Fruit fly (Drosophila melanogaster): ENCODE measurements around the gene Cpr78Ca.

Gene Cpr78Ca

DNA sequence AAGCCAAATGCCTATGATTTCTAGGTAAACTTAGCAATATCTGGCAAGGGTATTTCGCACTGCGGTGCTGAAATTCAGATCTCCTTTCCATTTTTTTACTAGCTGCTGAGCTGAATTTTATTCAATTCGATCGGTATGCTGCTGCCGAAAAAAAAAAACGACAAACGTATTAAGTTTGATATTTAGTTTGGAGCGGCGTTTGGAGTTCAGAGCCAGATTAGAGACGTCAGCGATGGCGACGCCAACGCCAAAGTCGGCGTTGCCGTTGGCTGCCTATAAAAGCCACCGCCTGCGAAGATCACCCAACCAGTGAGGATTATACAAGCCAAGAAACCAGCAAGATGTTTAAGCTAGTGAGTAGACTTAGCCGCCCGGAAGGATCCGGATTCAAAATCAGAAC, 7.7 kb upstream of the Cpr78Ca start, which contains the start of gene Cpr78Cc:
Gene Cpr78Cc, plus strand, starts transcription at position 301 of the 400 bp plus-strand sequence.
- TF ChIP-seq CG1620 (GFP tag; optimal IDR thresholded peaks at IDR 0.05): no peak

DNA sequence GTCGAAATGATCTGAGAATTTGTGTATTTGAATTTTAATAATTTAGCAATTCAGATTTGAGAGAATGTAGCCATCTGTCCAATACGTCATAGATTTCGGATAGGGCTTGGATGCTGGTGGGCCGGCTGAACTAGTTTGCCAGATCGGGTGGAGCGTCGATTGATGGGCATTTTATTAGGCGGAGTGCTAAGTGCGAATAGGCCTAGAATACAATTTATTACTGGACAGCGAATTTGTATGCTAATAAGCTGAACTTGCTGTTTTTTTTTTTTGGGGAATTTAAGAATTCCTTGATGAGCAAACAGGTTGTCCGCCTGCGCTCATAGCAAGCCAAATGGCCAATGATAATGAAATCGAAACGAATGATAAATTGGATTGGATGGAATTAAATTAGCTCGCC, 6.6 kb upstream of the Cpr78Ca start:
- TF ChIP-seq kay (GFP tag; ENCODE audit: borderline replicate concordance) (no peak), CG12768 (GFP tag; optimal IDR thresholded peaks at IDR 0.05) (no peak), pad (GFP tag; optimal IDR thresholded peaks at IDR 0.05) (no peak), CG11617 (GFP tag; optimal IDR thresholded peaks at IDR 0.05) (no peak), CG7101 (tag; optimal IDR thresholded peaks at IDR 0.05) (no peak), toe (GFP tag; optimal IDR thresholded peaks at IDR 0.05) (no peak)

DNA sequence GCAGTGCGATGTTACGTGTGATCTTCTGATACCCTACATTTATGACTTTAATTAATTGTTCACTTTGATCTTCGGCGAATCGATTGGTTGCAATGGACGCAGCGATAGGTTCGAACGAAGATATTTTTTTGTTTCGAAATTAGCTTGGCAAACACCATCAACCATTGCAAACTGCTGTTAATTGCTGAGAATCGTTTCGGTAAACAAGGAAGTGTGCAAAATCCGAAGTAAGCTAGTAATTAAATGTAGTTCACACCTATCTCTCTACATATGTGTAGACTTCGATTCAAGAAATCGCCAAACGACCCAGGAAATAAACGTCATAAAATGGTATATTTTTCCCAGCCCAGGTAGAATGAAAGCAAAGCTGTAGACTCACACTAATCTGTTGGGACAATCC, 5.8 kb upstream of the Cpr78Ca start, which contains the start of gene CG43702:
Gene CG43702, plus strand, starts transcription at position 301 of the 400 bp plus-strand sequence.
- TF ChIP-seq CG5204 (GFP tag; optimal IDR thresholded peaks at IDR 0.05): no peak
- no peak for TF ChIP-seq cic (GFP tag; optimal IDR thresholded peaks at IDR 0.05)
- TF ChIP-seq CG14711 (tag; optimal IDR thresholded peaks at IDR 0.05): no peak
- no peak for TF ChIP-seq CG7101 (tag; optimal IDR thresholded peaks at IDR 0.05)
- TF ChIP-seq kay (GFP tag; ENCODE audit: borderline replicate concordance): no peak
- no peak for TF ChIP-seq CG11617 (GFP tag; optimal IDR thresholded peaks at IDR 0.05)
- TF ChIP-seq Clk (GFP tag; optimal IDR thresholded peaks at IDR 0.05): no peak
- no peak for TF ChIP-seq CG1620 (GFP tag; optimal IDR thresholded peaks at IDR 0.05)
- TF ChIP-seq bab1 (GFP tag; optimal IDR thresholded peaks at IDR 0.05): no peak
- no peak for TF ChIP-seq Hr96 (GFP tag; optimal IDR thresholded peaks at IDR 0.05)
- no peak for TF ChIP-seq CG12768 (GFP tag; optimal IDR thresholded peaks at IDR 0.05)

DNA sequence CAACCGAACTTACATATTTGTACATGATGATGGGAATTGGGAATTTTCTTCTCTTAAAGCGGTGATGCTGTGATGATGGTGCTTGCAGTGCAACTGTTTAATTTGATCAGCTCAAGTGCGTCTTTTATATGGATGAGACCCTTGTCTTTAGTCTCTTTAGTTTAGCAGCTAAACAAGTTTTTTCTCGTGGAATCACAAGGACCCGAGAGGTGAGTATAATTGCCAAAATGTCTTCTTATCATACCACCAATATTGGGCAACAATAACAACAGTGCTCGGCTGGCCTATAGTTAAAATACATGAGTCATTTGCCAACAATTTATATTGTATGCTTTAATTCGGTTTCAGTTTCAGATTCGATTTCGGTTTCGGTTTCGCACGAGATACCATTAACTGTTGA, 5.1 kb upstream of the Cpr78Ca start, which contains the start of gene Edg78E:
Gene Edg78E, minus strand, starts transcription at position 101 of the 400 bp plus-strand sequence.
- TF ChIP-seq CG14711 (tag; optimal IDR thresholded peaks at IDR 0.05) (no peak), Hr96 (GFP tag; optimal IDR thresholded peaks at IDR 0.05) (no peak), CG33017 (tag; optimal IDR thresholded peaks at IDR 0.05) (no peak), kay (GFP tag; ENCODE audit: borderline replicate concordance) (no peak), ovo (GFP tag; optimal IDR thresholded peaks at IDR 0.05) (no peak), tj (GFP tag; optimal IDR thresholded peaks at IDR 0.05) (no peak), cnc (optimal IDR thresholded peaks at IDR 0.05) (no peak), toe (GFP tag; optimal IDR thresholded peaks at IDR 0.05) (no peak), CG5204 (GFP tag; optimal IDR thresholded peaks at IDR 0.05) (no peak)

DNA sequence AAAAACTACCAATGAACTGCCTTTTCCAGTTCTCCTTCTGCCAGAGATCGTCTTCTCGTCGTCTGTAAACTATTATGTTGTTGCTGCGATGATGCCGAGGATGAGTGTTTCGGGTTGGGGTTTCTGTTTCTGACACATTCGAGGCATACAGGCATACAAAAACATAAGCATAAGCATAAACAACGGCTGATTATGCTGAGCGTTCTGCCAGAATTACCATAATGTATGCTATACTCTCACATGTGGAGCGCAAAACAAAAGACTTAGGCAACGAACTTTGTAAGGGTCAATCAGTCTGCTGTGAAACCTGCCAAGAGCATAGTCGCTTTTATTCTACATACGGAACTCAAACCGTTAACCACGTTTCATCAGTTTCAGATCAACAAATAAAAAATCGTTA, 1.6 kb upstream of the Cpr78Ca start, which contains the start of gene Cpr78Cb:
Gene Cpr78Cb, plus strand, starts transcription at position 291 of the 400 bp plus-strand sequence.
- TF ChIP-seq kay (GFP tag; ENCODE audit: borderline replicate concordance): no peak

DNA sequence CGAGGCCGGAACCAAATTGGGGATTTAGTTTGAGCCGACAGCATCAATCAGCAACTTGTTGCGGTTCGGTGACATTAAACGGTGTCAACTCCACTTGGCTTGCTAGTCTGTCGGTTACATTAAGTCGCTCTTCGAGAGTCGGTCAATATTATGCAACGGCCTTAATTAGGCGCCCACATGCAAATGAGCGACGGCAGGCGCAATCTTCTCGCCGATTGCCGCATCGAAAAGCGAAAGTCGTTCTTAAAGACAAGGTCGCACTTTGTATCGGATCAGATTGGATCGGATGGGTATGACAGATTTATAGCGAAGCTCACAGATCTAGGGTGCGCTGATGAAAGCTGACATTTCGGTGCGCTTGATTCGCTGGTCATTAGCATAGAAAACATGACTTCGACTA, 1.5 kb downstream of the Cpr78Ca start:
- no peak for TF ChIP-seq CG11617 (GFP tag; optimal IDR thresholded peaks at IDR 0.05)
- no peak for TF ChIP-seq Mnt (GFP tag; optimal IDR thresholded peaks at IDR 0.05)
- no peak for TF ChIP-seq Crg-1 (GFP tag; optimal IDR thresholded peaks at IDR 0.05)
- TF ChIP-seq cnc (optimal IDR thresholded peaks at IDR 0.05): no peak
- no peak for TF ChIP-seq pad (GFP tag; optimal IDR thresholded peaks at IDR 0.05)
- no peak for TF ChIP-seq CG7045 (GFP tag; optimal IDR thresholded peaks at IDR 0.05)
- TF ChIP-seq cic (GFP tag; optimal IDR thresholded peaks at IDR 0.05): no peak
- TF ChIP-seq toe (GFP tag; optimal IDR thresholded peaks at IDR 0.05): no peak
- no peak for TF ChIP-seq Hr96 (GFP tag; optimal IDR thresholded peaks at IDR 0.05)
- TF ChIP-seq CG7101 (tag; optimal IDR thresholded peaks at IDR 0.05): no peak
- TF ChIP-seq ovo (GFP tag; optimal IDR thresholded peaks at IDR 0.05): no peak
- no peak for TF ChIP-seq bab1 (GFP tag; optimal IDR thresholded peaks at IDR 0.05)
- no peak for TF ChIP-seq tj (GFP tag; optimal IDR thresholded peaks at IDR 0.05)
- no peak for TF ChIP-seq CG5204 (GFP tag; optimal IDR thresholded peaks at IDR 0.05)
- TF ChIP-seq Clk (GFP tag; optimal IDR thresholded peaks at IDR 0.05): no peak
- no peak for TF ChIP-seq kay (GFP tag; ENCODE audit: borderline replicate concordance)
- no peak for TF ChIP-seq CG1620 (GFP tag; optimal IDR thresholded peaks at IDR 0.05)
- no peak for TF ChIP-seq CG14711 (tag; optimal IDR thresholded peaks at IDR 0.05)

DNA sequence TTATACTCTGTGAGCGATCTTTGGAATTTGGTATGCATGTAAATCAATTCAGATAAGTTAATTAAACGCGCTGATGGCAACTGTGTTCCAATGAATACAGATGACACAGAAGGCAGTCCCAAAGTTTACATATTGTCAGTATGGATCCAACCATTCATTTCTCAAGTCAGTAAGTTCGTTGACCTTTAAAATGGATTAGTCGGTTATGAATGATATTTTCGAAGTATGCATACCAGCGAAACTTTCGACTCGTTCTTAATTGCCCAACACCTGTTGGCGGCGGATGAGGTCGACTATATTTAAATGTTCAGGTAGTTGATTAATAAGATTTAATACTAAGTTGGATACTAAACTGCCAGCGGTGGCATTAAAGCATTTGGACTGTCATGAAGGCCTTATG, 2.3 kb downstream of the Cpr78Ca start:
- TF ChIP-seq CG5204 (GFP tag; optimal IDR thresholded peaks at IDR 0.05) (no peak), pad (GFP tag; optimal IDR thresholded peaks at IDR 0.05) (no peak), cnc (optimal IDR thresholded peaks at IDR 0.05) (no peak), CG14711 (tag; optimal IDR thresholded peaks at IDR 0.05) (no peak), CG33017 (tag; optimal IDR thresholded peaks at IDR 0.05) (no peak), CG1620 (GFP tag; optimal IDR thresholded peaks at IDR 0.05) (no peak), Mnt (GFP tag; optimal IDR thresholded peaks at IDR 0.05) (no peak), CG11617 (GFP tag; optimal IDR thresholded peaks at IDR 0.05) (no peak), toe (GFP tag; optimal IDR thresholded peaks at IDR 0.05) (no peak)
